Fruit fly (Drosophila melanogaster): ENCODE measurements around the gene mmy.

- TF ChIP-seq ttk (optimal IDR thresholded peaks at IDR 0.05) (no peak), Myc (optimal IDR thresholded peaks at IDR 0.05) (no peak), h (optimal IDR thresholded peaks at IDR 0.05) (no peak)
Observed at dm6 chr2L:6490783-6491249, 17.1 kb upstream of the mmy start, which contains the start of the genes Phf5a and CG31638.

All from Kc167 (cell line).